Fruit fly (Drosophila melanogaster): ENCODE results near the gene Ge-1.

Gene Ge-1

dm6 chr2L:11106562-11106962 lies 5.9 kb upstream of the Ge-1 start, which contains the start of gene Reps (continued):
- peak; percentile 97 for TF ChIP-seq bowl (GFP tag; IDR thresholded peaks at IDR 0.05)
- peak; percentile 98 for TF ChIP-seq Drgx (GFP tag; IDR thresholded peaks at IDR 0.05)
- no peak for TF ChIP-seq sd (tag; optimal IDR thresholded peaks at IDR 0.05)
- TF ChIP-seq Nf-YA (GFP tag; IDR thresholded peaks at IDR 0.05), result peak; percentile 96
- no peak for TF ChIP-seq tna (GFP tag; IDR thresholded peaks at IDR 0.05; ENCODE audit: partially characterized antibody)
- peak; percentile 97 for TF ChIP-seq C15 (GFP tag; IDR thresholded peaks at IDR 0.05)
- TF ChIP-seq CG10543 (GFP tag; optimal IDR thresholded peaks at IDR 0.05), result peak; percentile 96
- peak; percentile 97 for TF ChIP-seq CG17186 (GFP tag; optimal IDR thresholded peaks at IDR 0.05)
- TF ChIP-seq CG2129 (GFP tag; IDR thresholded peaks at IDR 0.05; ENCODE audit: partially characterized antibody), result no peak
- peak; percentile 99 for TF ChIP-seq lmd (GFP tag; IDR thresholded peaks at IDR 0.05)
- TF ChIP-seq corto (GFP tag; optimal IDR thresholded peaks at IDR 0.05), result peak; percentile 90
- peak; percentile 98 for TF ChIP-seq CG13424 (tag; optimal IDR thresholded peaks at IDR 0.05)
- peak; percentile 97 for TF ChIP-seq Bteb2 (GFP tag; optimal IDR thresholded peaks at IDR 0.05)
- no peak for TF ChIP-seq cg (GFP tag; optimal IDR thresholded peaks at IDR 0.05)
- TF ChIP-seq CG3726 (GFP tag; IDR thresholded peaks at IDR 0.05), result peak; percentile 98
- peak; percentile 99 for TF ChIP-seq sob (GFP tag; IDR thresholded peaks at IDR 0.05)
- TF ChIP-seq B-H2 (GFP tag; optimal IDR thresholded peaks at IDR 0.05), result peak; percentile 96
- TF ChIP-seq tll (GFP tag; optimal IDR thresholded peaks at IDR 0.05), result peak; percentile 75 to 82
- peak; percentile 98 for TF ChIP-seq CG4730 (GFP tag; IDR thresholded peaks at IDR 0.05)
- TF ChIP-seq otp (GFP tag; IDR thresholded peaks at IDR 0.05), result peak; percentile 98
- TF ChIP-seq fd3F (GFP tag; optimal IDR thresholded peaks at IDR 0.05), result peak; percentile 97
- peak; percentile 97 for TF ChIP-seq rib (GFP tag; IDR thresholded peaks at IDR 0.05)
- TF ChIP-seq CG9932 (GFP tag; IDR thresholded peaks at IDR 0.05), result peak; percentile 99
- peak; percentile 97 for TF ChIP-seq CG43689 (GFP tag; IDR thresholded peaks at IDR 0.05)
- peak; percentile 98 for TF ChIP-seq H2.0 (GFP tag; IDR thresholded peaks at IDR 0.05)
- peak; percentile 99 for TF ChIP-seq B-H1 (GFP tag; IDR thresholded peaks at IDR 0.05)
- peak; percentile 98 for TF ChIP-seq wor (GFP tag; IDR thresholded peaks at IDR 0.05)
- TF ChIP-seq CG17802 (tag; optimal IDR thresholded peaks at IDR 0.05), result peak; percentile 91
- TF ChIP-seq CG12155 (GFP tag; optimal IDR thresholded peaks at IDR 0.05), result peak; percentile 98
- TF ChIP-seq CG10959 (GFP tag; IDR thresholded peaks at IDR 0.05), result peak; percentile 99
- TF ChIP-seq Doc3 (GFP tag; IDR thresholded peaks at IDR 0.05; ENCODE audit: partially characterized antibody), result peak; percentile 49; the same call in 1 of the 3 replicates
- peak; percentile 98 for TF ChIP-seq CG17359 (tag; optimal IDR thresholded peaks at IDR 0.05)
- TF ChIP-seq Hr78 (GFP tag; optimal IDR thresholded peaks at IDR 0.05), result no peak
- peak; percentile 97 for TF ChIP-seq CG2202 (tag; optimal IDR thresholded peaks at IDR 0.05)
- TF ChIP-seq Neu2 (GFP tag; optimal IDR thresholded peaks at IDR 0.05; ENCODE audit: borderline replicate concordance), result peak; percentile 89
- peak; percentile 90 for TF ChIP-seq CG18011 (GFP tag; optimal IDR thresholded peaks at IDR 0.05)
- peak; percentile 99 for TF ChIP-seq CG32532 (GFP tag; IDR thresholded peaks at IDR 0.05)
- TF ChIP-seq NfI (GFP tag; optimal IDR thresholded peaks at IDR 0.05), result peak; percentile 98
- peak; percentile 98 for TF ChIP-seq Gsc (GFP tag; IDR thresholded peaks at IDR 0.05)
- peak; percentile 98 for TF ChIP-seq trh (GFP tag; optimal IDR thresholded peaks at IDR 0.05)
- TF ChIP-seq Rx (GFP tag; IDR thresholded peaks at IDR 0.05), result peak; percentile 98
- peak; percentile 97 for TF ChIP-seq tup (GFP tag; optimal IDR thresholded peaks at IDR 0.05)
- TF ChIP-seq CG4854 (GFP tag; optimal IDR thresholded peaks at IDR 0.05), result peak; percentile 97
- TF ChIP-seq chn (GFP tag; optimal IDR thresholded peaks at IDR 0.05), result peak; percentile 99
- peak; percentile 99 for TF ChIP-seq Awh (GFP tag; IDR thresholded peaks at IDR 0.05)
- peak; percentile 96 for TF ChIP-seq repo (GFP tag; optimal IDR thresholded peaks at IDR 0.05)
- TF ChIP-seq kay (GFP tag; optimal IDR thresholded peaks at IDR 0.05), result peak; percentile 98
- peak; percentile 99 for TF ChIP-seq CG11085 (GFP tag; IDR thresholded peaks at IDR 0.05)
- TF ChIP-seq dmrt11E (tag; optimal IDR thresholded peaks at IDR 0.05), result peak; percentile 99
- peak; percentile 98 for TF ChIP-seq CG10147 (GFP tag; optimal IDR thresholded peaks at IDR 0.05)

Data from whole organism, embryonic.